Worm (Caenorhabditis elegans): ENCODE results near the gene duo-1.

duo-1 gene

DNA sequence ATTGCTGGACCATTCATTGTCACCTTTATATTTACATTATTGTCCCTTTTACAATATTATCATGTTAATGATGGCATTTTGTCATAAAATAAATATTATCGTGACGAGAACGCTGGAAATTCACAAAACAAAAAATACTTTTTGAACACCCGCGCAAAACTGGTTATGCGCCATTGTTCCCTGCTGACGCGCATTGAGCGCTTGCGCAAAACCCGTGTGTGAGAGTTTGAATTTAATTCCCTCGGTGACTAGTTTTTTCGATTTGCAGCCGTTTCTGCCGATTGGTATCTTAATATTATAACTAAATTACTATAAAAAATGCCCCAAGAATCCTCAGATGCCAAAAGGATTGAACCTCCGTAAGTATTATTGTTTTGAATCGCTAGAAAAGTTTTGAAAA, 33.0 kb upstream of the duo-1 start, which contains the start of gene pafo-1 (continued):
- no peak for TF ChIP-seq nhr-77 (tag; optimal IDR thresholded peaks at IDR 0.05)
- no peak for TF ChIP-seq unc-39 (tag; optimal IDR thresholded peaks at IDR 0.05)
- TF ChIP-seq pqm-1 (tag; optimal IDR thresholded peaks at IDR 0.05) = peak; percentile 23
- TF ChIP-seq tbx-2 (tag; optimal IDR thresholded peaks at IDR 0.05) = peak; percentile 79
- TF ChIP-seq ZK546.5 (tag; optimal IDR thresholded peaks at IDR 0.05) = no peak
- no peak for TF ChIP-seq ama-1 (optimal IDR thresholded peaks at IDR 0.05)
- peak; percentile 89 for TF ChIP-seq nhr-43 (tag; optimal IDR thresholded peaks at IDR 0.05; ENCODE audit: poor library complexity, severe bottlenecking)
- peak; percentile 85 for TF ChIP-seq nfya-1 (tag; optimal IDR thresholded peaks at IDR 0.05; ENCODE audit: insufficient read depth)
- peak; percentile 52 for TF ChIP-seq elt-2 (tag; optimal IDR thresholded peaks at IDR 0.05)
- peak; percentile 87 for TF ChIP-seq lin-15B (tag; optimal IDR thresholded peaks at IDR 0.05)
- no peak for TF ChIP-seq nhr-28 (tag; optimal IDR thresholded peaks at IDR 0.05)

- no peak for TF ChIP-seq nhr-77 (tag; optimal IDR thresholded peaks at IDR 0.05)
- peak; percentile 61 for TF ChIP-seq nfya-1 (tag; optimal IDR thresholded peaks at IDR 0.05; ENCODE audit: insufficient read depth)
- peak; percentile 73 for TF ChIP-seq nhr-25 (tag; optimal IDR thresholded peaks at IDR 0.05)
These were observed 29.1 kb upstream of the duo-1 start for ce11 chrV:11525338-11525737.

- TF ChIP-seq ZK546.5 (tag; optimal IDR thresholded peaks at IDR 0.05) = no peak
- no peak for TF ChIP-seq eor-1 (tag; optimal IDR thresholded peaks at IDR 0.05)
- peak; percentile 65 for TF ChIP-seq nhr-25 (tag; optimal IDR thresholded peaks at IDR 0.05)
These were observed 27.4 kb upstream of the duo-1 start for ce11 chrV:11526927-11527491.

DNA sequence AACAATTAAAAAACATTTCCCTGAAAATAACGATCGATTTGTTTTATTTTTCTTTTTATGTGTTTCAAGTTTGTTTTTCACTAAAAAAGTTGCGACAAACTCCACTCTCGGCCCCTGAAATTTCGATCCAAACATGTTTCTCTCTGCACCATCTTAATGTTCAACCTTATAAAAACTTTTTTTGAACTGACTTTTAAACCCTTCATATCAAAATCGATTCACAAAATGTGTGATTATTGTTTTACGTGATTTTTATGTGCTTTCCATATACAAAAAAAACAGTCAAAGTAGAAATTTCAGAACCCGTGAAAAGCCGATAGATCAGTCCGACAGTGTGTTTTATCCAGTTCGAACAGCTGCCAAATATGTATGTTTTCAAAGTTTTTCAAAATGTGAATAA, 26.9 kb upstream of the duo-1 start, which contains the start of gene ccch-1:
TSS of gene ccch-1 (plus strand) at position 301 of the 400 bp plus-strand sequence.
- no peak for TF ChIP-seq fos-1 (tag; optimal IDR thresholded peaks at IDR 0.05)
- no peak for TF ChIP-seq ceh-82 (tag; optimal IDR thresholded peaks at IDR 0.05)
- TF ChIP-seq unc-39 (tag; optimal IDR thresholded peaks at IDR 0.05) = no peak
- TF ChIP-seq lin-15B (tag; optimal IDR thresholded peaks at IDR 0.05) = no peak
- no peak for TF ChIP-seq aly-2 (tag; optimal IDR thresholded peaks at IDR 0.05)
- no peak for TF ChIP-seq ztf-11 (tag; optimal IDR thresholded peaks at IDR 0.05)
- no peak for TF ChIP-seq nhr-43 (tag; optimal IDR thresholded peaks at IDR 0.05; ENCODE audit: poor library complexity, severe bottlenecking)
- TF ChIP-seq nhr-23 (tag; optimal IDR thresholded peaks at IDR 0.05) = no peak
- TF ChIP-seq fkh-2 (tag; optimal IDR thresholded peaks at IDR 0.05) = no peak
- TF ChIP-seq unc-62 (GFP tag; optimal IDR thresholded peaks at IDR 0.05) = no peak
- no peak for TF ChIP-seq pqm-1 (tag; optimal IDR thresholded peaks at IDR 0.05)
- TF ChIP-seq nhr-67 (tag; optimal IDR thresholded peaks at IDR 0.05) = no peak
- no peak for TF ChIP-seq elt-2 (tag; optimal IDR thresholded peaks at IDR 0.05)
- TF ChIP-seq eor-1 (tag; optimal IDR thresholded peaks at IDR 0.05) = no peak
- TF ChIP-seq nhr-28 (tag; optimal IDR thresholded peaks at IDR 0.05) = no peak
- no peak for TF ChIP-seq ZK546.5 (tag; optimal IDR thresholded peaks at IDR 0.05)
- TF ChIP-seq mdl-1 (tag; optimal IDR thresholded peaks at IDR 0.05) = no peak

DNA sequence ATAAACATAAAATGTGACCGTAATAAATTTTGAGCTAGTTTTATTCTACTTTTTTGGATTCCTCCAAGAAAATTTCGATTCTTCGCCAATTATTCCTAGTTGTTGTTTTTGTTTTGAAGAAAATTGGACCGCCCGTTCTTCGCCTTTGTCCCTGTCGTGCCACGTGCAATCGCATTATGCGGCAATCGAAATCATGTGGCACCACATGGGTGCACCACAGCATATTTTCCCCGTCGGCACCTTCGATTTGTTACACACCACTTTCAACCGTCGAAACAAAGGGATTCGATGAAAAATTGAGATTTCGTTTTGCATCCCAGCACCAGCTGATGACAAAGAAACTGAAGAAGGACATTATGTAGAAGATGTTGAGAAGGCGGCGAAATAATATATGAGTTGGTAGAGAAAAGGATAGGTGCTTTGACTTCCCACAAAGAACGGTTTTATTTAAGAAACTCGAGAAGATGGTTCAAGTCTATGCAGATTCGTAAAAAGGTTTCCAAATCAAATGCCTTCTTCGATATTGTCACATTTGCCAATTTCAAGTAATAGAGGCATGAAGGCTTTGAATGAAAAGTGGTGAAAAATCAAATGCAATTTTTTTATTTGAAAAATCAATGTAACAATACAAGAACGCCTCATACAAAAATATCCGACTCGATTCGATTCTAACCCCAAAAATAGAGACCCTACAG, 25.6 kb upstream of the duo-1 start:
- TF ChIP-seq nhr-76 (tag; optimal IDR thresholded peaks at IDR 0.05) (no peak), nhr-25 (tag; optimal IDR thresholded peaks at IDR 0.05) (peak; percentile 0)

- TF ChIP-seq nhr-11 (tag; optimal IDR thresholded peaks at IDR 0.05) = no peak
- no peak for TF ChIP-seq ceh-16 (tag; optimal IDR thresholded peaks at IDR 0.05)
- peak; percentile 99 for TF ChIP-seq pha-4 (tag; optimal IDR thresholded peaks at IDR 0.05)
These were observed 24.9 kb upstream of the duo-1 start for ce11 chrV:11529541-11529940.

ce11 chrV:11531100-11531499, 23.3 kb upstream of the duo-1 start:
- TF ChIP-seq skn-1 (tag; optimal IDR thresholded peaks at IDR 0.05) (no peak), hmg-11 (tag; optimal IDR thresholded peaks at IDR 0.05) (no peak), nfya-1 (tag; optimal IDR thresholded peaks at IDR 0.05; ENCODE audit: insufficient read depth) (peak; percentile 1), elt-1 (tag; optimal IDR thresholded peaks at IDR 0.05) (peak; percentile 29), nhr-43 (tag; optimal IDR thresholded peaks at IDR 0.05; ENCODE audit: poor library complexity, severe bottlenecking) (peak; percentile 10), ceh-28 (tag; optimal IDR thresholded peaks at IDR 0.05) (no peak), nhr-25 (tag; optimal IDR thresholded peaks at IDR 0.05) (peak; percentile 97), tbx-2 (tag; optimal IDR thresholded peaks at IDR 0.05) (peak; percentile 1), pha-4 (tag; optimal IDR thresholded peaks at IDR 0.05) (peak; percentile 48), ceh-16 (tag; optimal IDR thresholded peaks at IDR 0.05) (no peak), nhr-23 (tag; optimal IDR thresholded peaks at IDR 0.05) (peak; percentile 66), R02D3.7 (tag; optimal IDR thresholded peaks at IDR 0.05) (peak; percentile 6)
